Fruit fly (Drosophila melanogaster) S2 (cell line): ENCODE measurements around the gene CG7551.

ENCODE experiments used
- CG8478 ChIP-seq: fragments of >200 bp; optimal IDR thresholded peaks from 2 replicates; lab custom pipeline; 2018
- CTCF ChIP-seq, 2 experiments: fragments of >200 bp; optimal IDR thresholded peaks; 2 replicates each; lab custom pipeline; 2018

dm6 chr3L:11414453-11414852 lies 43.8 kb upstream of the CG7551 start:
- TF ChIP-seq CG8478 (lab: Kevin White, UChicago) (no peak), CTCF (optimal IDR thresholded peaks at IDR 0.05; lab: Kevin White, UChicago) (no peak)
